Fruit fly (Drosophila melanogaster): ENCODE measurements around the gene CG31715.
A peak's percentile ranks its signal among the peaks of the same experiment; 100 is the strongest.

CG31715 gene

DNA sequence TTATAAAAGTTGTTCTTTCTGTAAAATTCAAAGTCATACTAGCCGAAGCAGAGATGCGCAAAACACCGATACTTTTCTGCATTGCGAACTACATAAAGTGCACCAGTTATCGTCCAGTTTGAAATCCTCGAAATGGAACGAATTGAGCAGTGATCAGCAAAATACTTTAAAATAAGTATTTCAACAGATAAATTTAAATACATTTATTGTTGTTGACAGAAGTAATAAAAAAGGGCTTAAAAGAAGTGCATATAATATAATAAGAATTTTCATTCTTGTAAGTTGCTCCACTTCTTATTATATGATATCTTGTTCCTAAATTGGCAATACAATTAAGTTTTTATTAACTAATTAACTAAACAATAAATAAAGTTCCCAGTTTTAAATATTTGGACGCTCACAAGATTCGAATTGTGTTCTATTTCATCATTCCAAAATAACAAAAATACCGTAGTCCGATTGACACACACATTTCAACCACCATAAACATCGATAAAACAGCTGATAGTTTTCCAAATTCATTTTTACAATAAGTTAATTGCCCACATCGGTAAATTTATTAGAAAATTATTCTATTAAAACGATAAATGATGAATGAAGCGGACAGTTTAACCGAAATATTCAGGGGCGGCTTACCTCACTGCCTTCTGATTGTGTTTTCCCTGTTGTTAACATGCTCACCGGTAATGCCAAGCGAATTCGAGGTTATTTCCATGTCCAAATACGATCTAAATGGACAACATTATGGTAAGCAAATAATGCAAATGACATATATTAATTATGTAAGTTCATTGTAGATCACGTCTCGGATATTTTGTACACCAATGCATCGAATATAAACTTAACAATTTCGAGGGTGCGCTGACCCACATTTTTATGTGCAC, 26.8 kb upstream of the CG31715 start, which contains the start of the genes Usp14 and CG4972 (continued):
- no peak for TF ChIP-seq CG4282 (GFP tag; optimal IDR thresholded peaks at IDR 0.05)
- no peak for TF ChIP-seq Asciz (GFP tag; optimal IDR thresholded peaks at IDR 0.05)
- TF ChIP-seq fru (optimal IDR thresholded peaks at IDR 0.05), result no peak
- TF ChIP-seq dmrt99B (tag; optimal IDR thresholded peaks at IDR 0.05), result no peak
- peak in 1 of 2 experiments; percentile 3 for TF ChIP-seq tll (GFP tag; optimal IDR thresholded peaks at IDR 0.05)
- TF ChIP-seq Sry-β (GFP tag; optimal IDR thresholded peaks at IDR 0.05), result peak; percentile 61
- no peak for TF ChIP-seq CG9437 (GFP tag; optimal IDR thresholded peaks at IDR 0.05)
- TF ChIP-seq Atf3 (GFP tag; optimal IDR thresholded peaks at IDR 0.05), result no peak
- no peak for TF ChIP-seq CG8478 (optimal IDR thresholded peaks at IDR 0.05)
- TF ChIP-seq CG10959 (GFP tag; IDR thresholded peaks at IDR 0.05), result no peak
- no peak for TF ChIP-seq D19B (GFP tag; optimal IDR thresholded peaks at IDR 0.05)
- no peak for TF ChIP-seq Fer3 (tag; optimal IDR thresholded peaks at IDR 0.05)
- TF ChIP-seq BtbVII (GFP tag; optimal IDR thresholded peaks at IDR 0.05), result no peak
- no peak for TF ChIP-seq ase (GFP tag; IDR thresholded peaks at IDR 0.05)
- TF ChIP-seq gce (GFP tag; IDR thresholded peaks at IDR 0.05), result no peak
- no peak for TF ChIP-seq ac (GFP tag; optimal IDR thresholded peaks at IDR 0.05)
- peak; percentile 45 for TF ChIP-seq CG30403 (GFP tag; optimal IDR thresholded peaks at IDR 0.05)
- TF ChIP-seq vfl (GFP tag; optimal IDR thresholded peaks at IDR 0.05), result no peak
- no peak for TF ChIP-seq bsh (GFP tag; optimal IDR thresholded peaks at IDR 0.05)
- no peak for TF ChIP-seq Mad (GFP tag; optimal IDR thresholded peaks at IDR 0.05)
- peak in 1 of 2 experiments; percentile 18 for TF ChIP-seq dpn (GFP tag; optimal IDR thresholded peaks at IDR 0.05)
- TF ChIP-seq Hmr (GFP tag; optimal IDR thresholded peaks at IDR 0.05), result no peak
- TF ChIP-seq CG2712 (tag; optimal IDR thresholded peaks at IDR 0.05), result peak; percentile 33
- TF ChIP-seq hbn (GFP tag; IDR thresholded peaks at IDR 0.05; ENCODE audit: partially characterized antibody), result no peak
- TF ChIP-seq Hmx (GFP tag; optimal IDR thresholded peaks at IDR 0.05), result no peak
- TF ChIP-seq CG8765 (GFP tag; IDR thresholded peaks at IDR 0.05), result no peak
- no peak for TF ChIP-seq Eip74EF (GFP tag; optimal IDR thresholded peaks at IDR 0.05)
- TF ChIP-seq CG1024 (GFP tag; IDR thresholded peaks at IDR 0.05), result peak; percentile 79; the same call in 1 of the 2 replicates
- TF ChIP-seq CG18476 (GFP tag; optimal IDR thresholded peaks at IDR 0.05), result no peak
- no peak for TF ChIP-seq ro (GFP tag; IDR thresholded peaks at IDR 0.05)
- no peak for TF ChIP-seq nau (GFP tag; optimal IDR thresholded peaks at IDR 0.05)
- peak; percentile 23; the same call in 1 of the 2 replicates for TF ChIP-seq CG13287 (GFP tag; IDR thresholded peaks at IDR 0.05; ENCODE audit: partially characterized antibody)
- TF ChIP-seq CG12071 (GFP tag; optimal IDR thresholded peaks at IDR 0.05), result no peak
- no peak for TF ChIP-seq B-H2 (GFP tag; optimal IDR thresholded peaks at IDR 0.05)
- no peak for TF ChIP-seq Neu2 (GFP tag; optimal IDR thresholded peaks at IDR 0.05; ENCODE audit: borderline replicate concordance)
- TF ChIP-seq CG14710 (tag; optimal IDR thresholded peaks at IDR 0.05), result peak; percentile 64
- no peak for TF ChIP-seq CG17186 (GFP tag; optimal IDR thresholded peaks at IDR 0.05)
- TF ChIP-seq CG11247 (GFP tag; IDR thresholded peaks at IDR 0.05), result no peak
- TF ChIP-seq CG5180 (GFP tag; optimal IDR thresholded peaks at IDR 0.05), result no peak
- no peak for TF ChIP-seq Aef1 (GFP tag; IDR thresholded peaks at IDR 0.05)
- no peak for TF ChIP-seq sc (optimal IDR thresholded peaks at IDR 0.05)
- TF ChIP-seq sc (GFP tag; optimal IDR thresholded peaks at IDR 0.05), result no peak
- no peak for TF ChIP-seq ttk (GFP tag; IDR thresholded peaks at IDR 0.05)
- no peak for TF ChIP-seq jing (GFP tag; optimal IDR thresholded peaks at IDR 0.05)
- no peak for TF ChIP-seq Dek (tag; optimal IDR thresholded peaks at IDR 0.05)
- no peak for TF ChIP-seq Atf6 (GFP tag; IDR thresholded peaks at IDR 0.05)
- TF ChIP-seq CG33213 (GFP tag; optimal IDR thresholded peaks at IDR 0.05), result no peak
- TF ChIP-seq Dad (GFP tag; optimal IDR thresholded peaks at IDR 0.05), result no peak
- TF ChIP-seq CG11696 (GFP tag; IDR thresholded peaks at IDR 0.05), result no peak
